Fruit fly (Drosophila melanogaster) whole organism, embryonic: Measurements from ENCODE around the gene CG32488.

Experiments
- Adf1 ChIP-seq: fragments of 200-800 bp; sonication (Bioruptor generic); IDR thresholded peaks from 2 replicates; pipeline ENCODE4 v1.3.6; 2022; ENCODE audit warnings: missing biosample characterization, missing genetic modification characterization
- Bdp1 ChIP-seq: fragments of 200-800 bp; sonication (Bioruptor generic); optimal IDR thresholded peaks from 3 replicates; lab custom pipeline; 2016; ENCODE audit warnings: missing biosample characterization, missing genetic modification characterization
- CG10267 ChIP-seq: fragments of 200-800 bp; sonication (Bioruptor generic); optimal IDR thresholded peaks from 2 replicates; lab custom pipeline; 2018; ENCODE audit warnings: missing biosample characterization, mild to moderate bottlenecking, missing genetic modification characterization, moderate library complexity
- CG10462 ChIP-seq: fragments of 200-800 bp; sonication (Bioruptor generic); optimal IDR thresholded peaks from 2 replicates; lab custom pipeline; 2016; ENCODE audit warnings: missing biosample characterization, missing genetic modification characterization
- CG10979 ChIP-seq: fragments of 200-800 bp; sonication (Bioruptor generic); optimal IDR thresholded peaks from 2 replicates; lab custom pipeline; 2018; ENCODE audit warnings: missing biosample characterization, mild to moderate bottlenecking, missing genetic modification characterization, moderate library complexity
- CG11695 ChIP-seq: fragments of 200-800 bp; sonication (Bioruptor generic); IDR thresholded peaks from 3 replicates; pipeline ENCODE4 v1.3.6; 2022; ENCODE audit warnings: missing biosample characterization, missing genetic modification characterization
- CG12219 ChIP-seq: fragments of 200-800 bp; sonication (Bioruptor generic); optimal IDR thresholded peaks from 3 replicates; lab custom pipeline; 2018; ENCODE audit warnings: missing biosample characterization, mild to moderate bottlenecking, missing genetic modification characterization
- CG14667 ChIP-seq: fragments of 200-800 bp; sonication (Bioruptor generic); IDR thresholded peaks from 2 replicates; pipeline ENCODE4 v1.3.6; 2022; ENCODE audit warnings: missing biosample characterization, missing genetic modification characterization
- CG14710 ChIP-seq: fragments of 200-800 bp; sonication (Bioruptor generic); optimal IDR thresholded peaks from 3 replicates; lab custom pipeline; 2019; ENCODE audit warnings: missing biosample characterization, mild to moderate bottlenecking, missing genetic modification characterization, moderate library complexity
- CG15073 ChIP-seq: fragments of 200-800 bp; sonication (Bioruptor generic); optimal IDR thresholded peaks from 2 replicates; lab custom pipeline; 2016; ENCODE audit warnings: missing biosample characterization, missing genetic modification characterization
- CG15514 ChIP-seq: fragments of 200-800 bp; sonication (Bioruptor generic); optimal IDR thresholded peaks from 3 replicates; lab custom pipeline; 2017; ENCODE audit warnings: missing biosample characterization, missing genetic modification characterization, mild to moderate bottlenecking, moderate library complexity, missing genetic modification reagents
- CG15601 ChIP-seq: fragments of 200-800 bp; sonication (Bioruptor generic); optimal IDR thresholded peaks from 3 replicates; lab custom pipeline; 2019; ENCODE audit warnings: missing biosample characterization, mild to moderate bottlenecking, missing genetic modification characterization, moderate library complexity
- CG16815 ChIP-seq: fragments of 200-800 bp; sonication (Bioruptor generic); optimal IDR thresholded peaks from 3 replicates; lab custom pipeline; 2017; ENCODE audit warnings: missing biosample characterization, mild to moderate bottlenecking, missing genetic modification characterization
- CG17802 ChIP-seq: fragments of 200-800 bp; sonication (Bioruptor generic); optimal IDR thresholded peaks from 2 replicates; lab custom pipeline; 2018; ENCODE audit warnings: missing biosample characterization, mild to moderate bottlenecking, missing genetic modification characterization, moderate library complexity
- CG18011 ChIP-seq: fragments of 200-800 bp; sonication (Bioruptor generic); optimal IDR thresholded peaks from 2 replicates; lab custom pipeline; 2017; ENCODE audit warnings: missing biosample characterization, missing genetic modification characterization, mild to moderate bottlenecking, moderate library complexity, missing genotype
- CG1832 ChIP-seq: fragments of 200-800 bp; sonication (Bioruptor generic); optimal IDR thresholded peaks from 2 replicates; lab custom pipeline; 2017; ENCODE audit warnings: missing biosample characterization, mild to moderate bottlenecking, missing genetic modification characterization, inconsistent platforms
- CG18599 ChIP-seq: fragments of 200-800 bp; sonication (Bioruptor generic); optimal IDR thresholded peaks from 3 replicates; lab custom pipeline; 2017; ENCODE audit warnings: missing biosample characterization, missing genetic modification characterization, mild to moderate bottlenecking, moderate library complexity, missing genetic modification reagents
- CG32532 ChIP-seq: fragments of 200-800 bp; sonication (Bioruptor generic); IDR thresholded peaks from 2 replicates; pipeline ENCODE4 v1.3.6; 2022; ENCODE audit warnings: missing biosample characterization, missing genetic modification characterization
- CG33557 ChIP-seq: fragments of 200-800 bp; sonication (Bioruptor generic); optimal IDR thresholded peaks from 2 replicates; lab custom pipeline; 2019; ENCODE audit warnings: missing biosample characterization, mild to moderate bottlenecking, missing genetic modification characterization, moderate library complexity
- CG4404 ChIP-seq: fragments of 200-800 bp; sonication (Bioruptor generic); IDR thresholded peaks from 2 replicates; pipeline ENCODE4 v1.3.6; 2022; ENCODE audit warnings: missing biosample characterization, missing genetic modification characterization
- CG6175 ChIP-seq: fragments of 200-800 bp; sonication (Bioruptor generic); IDR thresholded peaks from 3 replicates; pipeline ENCODE4 v1.3.6; 2022; ENCODE audit warnings: missing biosample characterization, missing genetic modification characterization
- CG8290 ChIP-seq, 3 experiments: fragments of 200-800 bp; sonication (Bioruptor generic); optimal IDR thresholded peaks; 2 replicates each; lab custom pipeline; 2016 to 2019; ENCODE audit warnings: missing biosample characterization in 3 of 3, missing genetic modification characterization in 3 of 3, mild to moderate bottlenecking in 2 of 3, moderate library complexity in 1 of 3
- CG9727 ChIP-seq: fragments of 200-800 bp; sonication (Bioruptor generic); optimal IDR thresholded peaks from 3 replicates; lab custom pipeline; 2017; ENCODE audit warnings: missing biosample characterization, mild to moderate bottlenecking, missing genetic modification characterization
- CG9932 ChIP-seq: fragments of 200-800 bp; sonication (Bioruptor generic); IDR thresholded peaks from 2 replicates; pipeline ENCODE4 v1.3.6; 2022; ENCODE audit warnings: missing biosample characterization, missing genetic modification characterization
- Drgx ChIP-seq: fragments of 200-800 bp; sonication (Bioruptor generic); IDR thresholded peaks from 2 replicates; pipeline ENCODE4 v1.3.6; 2022; ENCODE audit warnings: missing biosample characterization, missing genetic modification characterization
- HLH3B ChIP-seq: fragments of 200-800 bp; sonication (Bioruptor generic); IDR thresholded peaks from 2 replicates; pipeline ENCODE4 v1.3.6; 2022; ENCODE audit warnings: missing biosample characterization, missing genetic modification characterization
- Hey ChIP-seq: fragments of 200-800 bp; sonication (Bioruptor generic); optimal IDR thresholded peaks from 3 replicates; lab custom pipeline; 2018; ENCODE audit warnings: missing biosample characterization, mild to moderate bottlenecking, missing genetic modification characterization
- MTF-1 ChIP-seq: fragments of 200-800 bp; sonication (Bioruptor generic); optimal IDR thresholded peaks from 2 replicates; lab custom pipeline; 2018; ENCODE audit warnings: missing biosample characterization, mild to moderate bottlenecking, missing genetic modification characterization, borderline replicate concordance
- Opbp ChIP-seq: fragments of 200-800 bp; sonication (Bioruptor generic); IDR thresholded peaks from 3 replicates; pipeline ENCODE4 v1.3.6; 2022; ENCODE audit warnings: missing biosample characterization, missing genetic modification characterization; ENCODE audit not compliant: partially characterized antibody
- Sox100B ChIP-seq: fragments of 200-800 bp; sonication (Bioruptor generic); optimal IDR thresholded peaks from 3 replicates; lab custom pipeline; 2018; ENCODE audit warnings: missing biosample characterization, mild to moderate bottlenecking, missing genetic modification characterization
- dmrt11E ChIP-seq: fragments of 200-800 bp; sonication (Bioruptor generic); optimal IDR thresholded peaks from 3 replicates; lab custom pipeline; 2018; ENCODE audit warnings: missing biosample characterization, mild to moderate bottlenecking, missing genetic modification characterization, moderate library complexity
- fd3F ChIP-seq: fragments of 200-800 bp; sonication (Bioruptor generic); optimal IDR thresholded peaks from 2 replicates; lab custom pipeline; 2018; ENCODE audit warnings: missing biosample characterization, mild to moderate bottlenecking, missing genetic modification characterization, moderate library complexity
- inv ChIP-seq: fragments of 200-800 bp; sonication (Bioruptor generic); IDR thresholded peaks from 2 replicates; pipeline ENCODE4 v1.3.6; 2022; ENCODE audit warnings: missing biosample characterization, missing genetic modification characterization; ENCODE audit not compliant: partially characterized antibody
- jigr1 ChIP-seq: fragments of 200-800 bp; sonication (Bioruptor generic); IDR thresholded peaks from 3 replicates; pipeline ENCODE4 v1.3.6; 2022; ENCODE audit warnings: missing biosample characterization, missing genetic modification characterization
- kni ChIP-seq: fragments of 200-800 bp; sonication (Bioruptor generic); optimal IDR thresholded peaks from 3 replicates; lab custom pipeline; 2017; ENCODE audit warnings: mild to moderate bottlenecking, missing biosample characterization, missing genetic modification reagents, missing genetic modification characterization
- lab ChIP-seq: fragments of 200-800 bp; sonication (Bioruptor generic); optimal IDR thresholded peaks from 3 replicates; lab custom pipeline; 2017; ENCODE audit warnings: missing biosample characterization, missing genetic modification characterization, mild to moderate bottlenecking, moderate library complexity, missing genetic modification reagents
- lola ChIP-seq, 3 experiments: fragments of >200 bp in 2 of 3; fragments of 200-800 bp in 1 of 3; sonication (Bioruptor generic) in 1 of 3; optimal IDR thresholded peaks; 2 replicates each; lab custom pipeline; 2017 to 2019; ENCODE audit warnings: missing biosample characterization in 3 of 3, missing genetic modification characterization in 3 of 3, mild to moderate bottlenecking in 1 of 3, moderate library complexity in 1 of 3
- p53 ChIP-seq: fragments of 200-800 bp; sonication (Bioruptor generic); optimal IDR thresholded peaks from 2 replicates; lab custom pipeline; 2016; ENCODE audit warnings: missing biosample characterization, missing genetic modification characterization
- pros ChIP-seq: fragments of 200-800 bp; sonication (Bioruptor generic); optimal IDR thresholded peaks from 3 replicates; lab custom pipeline; 2019; ENCODE audit warnings: missing biosample characterization, mild to moderate bottlenecking, missing genetic modification characterization, moderate library complexity
- psq ChIP-seq: fragments of 200-800 bp; sonication (Bioruptor generic); optimal IDR thresholded peaks from 2 replicates; lab custom pipeline; 2017; ENCODE audit warnings: missing biosample characterization, missing genetic modification characterization
- row ChIP-seq: fragments of 200-800 bp; sonication (Bioruptor generic); IDR thresholded peaks from 3 replicates; pipeline ENCODE4 v1.3.6; 2022; ENCODE audit warnings: missing biosample characterization, missing genetic modification characterization
- sens ChIP-seq: fragments of 200-800 bp; sonication (Bioruptor generic); peaks from one replicate; lab custom pipeline; 2016; ENCODE audit warnings: missing biosample characterization, missing genetic modification characterization
- shn ChIP-seq: fragments of 200-800 bp; sonication (Bioruptor generic); optimal IDR thresholded peaks from 3 replicates; lab custom pipeline; 2016; ENCODE audit warnings: missing biosample characterization, missing genetic modification characterization
- sug ChIP-seq: fragments of 200-800 bp; optimal IDR thresholded peaks from 2 replicates; lab custom pipeline; 2019; ENCODE audit warnings: missing biosample characterization, mild to moderate bottlenecking, missing genetic modification characterization, moderate library complexity
- ttk ChIP-seq: fragments of 200-800 bp; sonication (Bioruptor generic); IDR thresholded peaks from 2 replicates; pipeline ENCODE4 v2.1.2; 2022; ENCODE audit warnings: missing biosample characterization, missing genetic modification characterization

The CG32488 gene

dm6 chr3L:3042150-3043049, 26.5 kb upstream of the CG32488 start, which contains the start of gene Prx4 (continued):
- TF ChIP-seq CG14710 (tag; lab: Kevin White, UChicago) (peak; percentile 25), CG11695 (GFP tag; lab: Robert Waterston, UW) (peak; percentile 68), CG32532 (GFP tag; lab: Robert Waterston, UW) (peak; percentile 84), CG10462 (GFP tag; lab: Kevin White, UChicago) (no peak), CG18011 (peak; percentile 15), CG1832 (GFP tag; lab: Kevin White, UChicago) (no peak), CG15073 (GFP tag; lab: Kevin White, UChicago) (no peak), ttk (GFP tag; lab: Robert Waterston, UW) (peak; percentile 71), CG9727 (GFP tag; lab: Kevin White, UChicago) (peak; percentile 68), dmrt11E (tag; lab: Kevin White, UChicago) (peak; percentile 61), CG8290 (GFP tag; optimal IDR thresholded peaks at IDR 0.05; lab: Kevin White, UChicago) (peak; percentile 2), CG8290 (tag; optimal IDR thresholded peaks at IDR 0.05; lab: Kevin White, UChicago) (peak in 1 of 2 experiments; percentile 34), CG17802 (tag; lab: Kevin White, UChicago) (peak; percentile 18), jigr1 (0 out of 3 replicates have a peak, but pooled peaks have one; percentile 22), row (peak; percentile 81), Sox100B (peak; percentile 49), Opbp (no peak), CG6175 (GFP tag; lab: Robert Waterston, UW) (0 out of 3 replicates have a peak, but pooled peaks have one; percentile 9), Bdp1 (GFP tag; lab: Kevin White, UChicago) (peak; percentile 30), inv (GFP tag; lab: Robert Waterston, UW) (no peak), shn (GFP tag; lab: Kevin White, UChicago) (no peak), CG12219 (GFP tag; lab: Kevin White, UChicago) (peak; percentile 30)

- TF ChIP-seq CG4404 (GFP tag; lab: Robert Waterston, UW) = no peak
- peak; percentile 24 for TF ChIP-seq Hey (tag; lab: Kevin White, UChicago)
- TF ChIP-seq MTF-1 (GFP tag; lab: Kevin White, UChicago) = peak; percentile 28
- 0 out of 2 replicates have a peak, but pooled peaks have one; percentile 26 for TF ChIP-seq HLH3B (GFP tag; lab: Robert Waterston, UW)
- TF ChIP-seq CG14667 (GFP tag; lab: Robert Waterston, UW) = no peak
- peak; percentile 90 for TF ChIP-seq Adf1 (GFP tag; lab: Robert Waterston, UW)
- peak; percentile 82 for TF ChIP-seq sug (tag; lab: Kevin White, UChicago)
- no peak for TF ChIP-seq Sox100B
- TF ChIP-seq CG33557 = no peak
- TF ChIP-seq CG15601 (tag; lab: Kevin White, UChicago) = no peak
- peak; percentile 16 for TF ChIP-seq CG10979
- peak; percentile 56 for TF ChIP-seq Drgx (GFP tag; lab: Robert Waterston, UW)
- TF ChIP-seq sens (GFP tag; lab: Kevin White, UChicago) = peak; percentile 84
- peak; percentile 61 for TF ChIP-seq kni (GFP tag; lab: Kevin White, UChicago)
- no peak for TF ChIP-seq fd3F (GFP tag; lab: Kevin White, UChicago)
- TF ChIP-seq CG18599 = peak; percentile 12
- no peak for TF ChIP-seq lola (GFP tag; optimal IDR thresholded peaks at IDR 0.05; lab: Kevin White, UChicago)
- peak; percentile 75 for TF ChIP-seq psq (GFP tag; lab: Kevin White, UChicago)
- no peak for TF ChIP-seq CG15514 (GFP tag; lab: Kevin White, UChicago)
- no peak for TF ChIP-seq dmrt11E (tag; lab: Kevin White, UChicago)
- peak; percentile 0 for TF ChIP-seq CG10267
- TF ChIP-seq p53 (GFP tag; lab: Kevin White, UChicago) = no peak
- TF ChIP-seq lab (GFP tag; lab: Kevin White, UChicago) = peak; percentile 22
- no peak for TF ChIP-seq CG9932 (GFP tag; lab: Robert Waterston, UW)
- peak; percentile 68 for TF ChIP-seq pros (GFP tag; lab: Kevin White, UChicago)
- no peak for TF ChIP-seq CG16815 (GFP tag; lab: Kevin White, UChicago)
These were observed 22.1 kb upstream of the CG32488 start for dm6 chr3L:3037822-3038563.
